Worm (Caenorhabditis elegans) whole organism, midembryonic: ENCODE results near the gene sma-2.

Experiments used
- cog-1 ChIP-seq: sonication (generic microtip); optimal IDR thresholded peaks from 2 replicates; lab custom pipeline; 2016; ENCODE audit warnings: missing genetic modification characterization, missing compliant biosample characterization
- klf-2 ChIP-seq: fragments of 200-800 bp; sonication (Bioruptor generic); conservative IDR thresholded peaks from 2 replicates; pipeline ENCODE4 v1.3.6; 2022; ENCODE audit warnings: missing genetic modification reagents, missing genetic modification characterization, missing compliant biosample characterization
- ref-1 ChIP-seq: fragments of 200-800 bp; sonication (Bioruptor generic); conservative IDR thresholded peaks from 2 replicates; pipeline ENCODE4 v1.3.6; 2022; ENCODE audit warnings: missing genetic modification reagents, missing genetic modification characterization, missing compliant biosample characterization
- ztf-23 ChIP-seq: fragments of 200-800 bp; sonication (Bioruptor generic); IDR thresholded peaks from 2 replicates; pipeline ENCODE4 v1.3.6; 2022; ENCODE audit warnings: missing genetic modification reagents, missing genetic modification characterization, missing compliant biosample characterization

- TF ChIP-seq klf-2 (GFP tag; lab: Robert Waterston, UW) (no peak), ztf-23 (no peak), ref-1 (GFP tag; lab: Robert Waterston, UW) (no peak), cog-1 (no peak)
These were observed 1.1 kb downstream of the sma-2 start, which contains the start of gene ugtp-1 for ce11 chrIII:8750606-8751005.
